Worm (Caenorhabditis elegans): ENCODE results near the gene Y62H9A.8.

ce11 chrX:11924158-11924557, 31.9 kb upstream of the Y62H9A.8 start, which contains the start of gene F55G7.1:
- TF ChIP-seq hmg-4 (GFP tag; optimal IDR thresholded peaks at IDR 0.05) (no peak), scrt-1 (GFP tag; IDR thresholded peaks at IDR 0.05) (no peak), ama-1 (optimal IDR thresholded peaks at IDR 0.05) (no peak), flt-1 (GFP tag; IDR thresholded peaks at IDR 0.05) (no peak), B0310.2 (tag; optimal IDR thresholded peaks at IDR 0.05) (no peak), ceh-13 (GFP tag; optimal IDR thresholded peaks at IDR 0.05) (no peak), tra-4 (tag; optimal IDR thresholded peaks at IDR 0.05) (no peak), F13C5.2 (tag; optimal IDR thresholded peaks at IDR 0.05) (no peak)
